Fruit fly (Drosophila melanogaster) whole organism, embryonic: ENCODE data around the gene HemK2.

Experiments used
- CG1024 ChIP-seq: fragments of 200-800 bp; sonication (Bioruptor generic); IDR thresholded peaks from 2 replicates; pipeline ENCODE4 v1.3.6; 2022; ENCODE audit warnings: missing biosample characterization, missing genetic modification characterization
- CG11093 ChIP-seq: fragments of 200-800 bp; sonication (Bioruptor generic); IDR thresholded peaks from 3 replicates; pipeline ENCODE4 v1.3.6; 2022; ENCODE audit warnings: missing biosample characterization, missing genetic modification characterization
- CG12219 ChIP-seq: fragments of 200-800 bp; sonication (Bioruptor generic); optimal IDR thresholded peaks from 3 replicates; lab custom pipeline; 2018; ENCODE audit warnings: missing biosample characterization, mild to moderate bottlenecking, missing genetic modification characterization
- CG12744 ChIP-seq: fragments of 200-800 bp; sonication (Bioruptor generic); optimal IDR thresholded peaks from 2 replicates; lab custom pipeline; 2016; ENCODE audit warnings: missing biosample characterization, missing genetic modification characterization
- CG13123 ChIP-seq: fragments of 200-800 bp; sonication (Bioruptor generic); optimal IDR thresholded peaks from 2 replicates; lab custom pipeline; 2016; ENCODE audit warnings: missing biosample characterization, missing genetic modification characterization
- CG15011 ChIP-seq: fragments of 200-800 bp; sonication (Bioruptor generic); optimal IDR thresholded peaks from 3 replicates; lab custom pipeline; 2018; ENCODE audit warnings: missing biosample characterization, mild to moderate bottlenecking, missing genetic modification characterization
- CG15073 ChIP-seq: fragments of 200-800 bp; sonication (Bioruptor generic); optimal IDR thresholded peaks from 2 replicates; lab custom pipeline; 2016; ENCODE audit warnings: missing biosample characterization, missing genetic modification characterization
- CG17361 ChIP-seq: fragments of 200-800 bp; sonication (Bioruptor generic); IDR thresholded peaks from 3 replicates; pipeline ENCODE4 v1.3.6; 2022; ENCODE audit warnings: missing biosample characterization, missing genetic modification characterization
- CG17612 ChIP-seq: fragments of 200-800 bp; sonication (Bioruptor generic); IDR thresholded peaks from 2 replicates; pipeline ENCODE4 v1.3.6; 2022; ENCODE audit warnings: missing biosample characterization, missing genetic modification characterization
- CG17829 ChIP-seq: fragments of 200-800 bp; optimal IDR thresholded peaks from 2 replicates; lab custom pipeline; 2019; ENCODE audit warnings: missing biosample characterization, mild to moderate bottlenecking, missing genetic modification characterization, moderate library complexity
- CG1792 ChIP-seq: fragments of 200-800 bp; sonication (Bioruptor generic); optimal IDR thresholded peaks from 2 replicates; lab custom pipeline; 2016; ENCODE audit warnings: missing biosample characterization, missing genetic modification characterization
- CG2712 ChIP-seq: fragments of 200-800 bp; optimal IDR thresholded peaks from 3 replicates; lab custom pipeline; 2019; ENCODE audit warnings: missing biosample characterization, mild to moderate bottlenecking, missing genetic modification characterization, moderate library complexity
- CG31365 ChIP-seq: fragments of 200-800 bp; sonication (Bioruptor generic); optimal IDR thresholded peaks from 2 replicates; lab custom pipeline; 2018; ENCODE audit warnings: missing biosample characterization, mild to moderate bottlenecking, missing genetic modification characterization
- CG3407 ChIP-seq: fragments of 200-800 bp; sonication (Bioruptor generic); optimal IDR thresholded peaks from 2 replicates; lab custom pipeline; 2018; ENCODE audit warnings: missing biosample characterization, mild to moderate bottlenecking, missing genetic modification characterization
- CG34224 ChIP-seq: fragments of 200-800 bp; sonication (Bioruptor generic); IDR thresholded peaks from 3 replicates; pipeline ENCODE4 v1.3.6; 2022; ENCODE audit warnings: missing biosample characterization, missing genetic modification characterization; ENCODE audit not compliant: partially characterized antibody
- CG3847 ChIP-seq: fragments of 200-800 bp; sonication (Bioruptor generic); IDR thresholded peaks from 2 replicates; pipeline ENCODE4 v1.3.6; 2022; ENCODE audit warnings: missing biosample characterization, missing genetic modification characterization
- CG3995 ChIP-seq: fragments of 200-800 bp; sonication (Bioruptor generic); optimal IDR thresholded peaks from 3 replicates; lab custom pipeline; 2016; ENCODE audit warnings: missing biosample characterization, missing genetic modification characterization
- CG42726 ChIP-seq: fragments of 200-800 bp; sonication (Bioruptor generic); IDR thresholded peaks from 2 replicates; pipeline ENCODE4 v1.3.6; 2022; ENCODE audit warnings: missing biosample characterization, missing genetic modification characterization; ENCODE audit not compliant: partially characterized antibody
- CG4424 ChIP-seq: fragments of 200-800 bp; sonication (Bioruptor generic); optimal IDR thresholded peaks from 3 replicates; lab custom pipeline; 2016; ENCODE audit warnings: missing biosample characterization, missing genetic modification characterization
- CG5180 ChIP-seq: fragments of 200-800 bp; sonication (Bioruptor generic); optimal IDR thresholded peaks from 3 replicates; lab custom pipeline; 2017; ENCODE audit warnings: missing biosample characterization, missing genetic modification characterization, mild to moderate bottlenecking, moderate library complexity, missing genetic modification reagents
- CG9437 ChIP-seq: fragments of 200-800 bp; sonication (Bioruptor generic); optimal IDR thresholded peaks from 2 replicates; lab custom pipeline; 2018; ENCODE audit warnings: missing biosample characterization, mild to moderate bottlenecking, missing genetic modification characterization
- E2f1 ChIP-seq: fragments of 200-800 bp; sonication (Bioruptor generic); IDR thresholded peaks from 2 replicates; pipeline ENCODE4 v1.3.6; 2022; ENCODE audit warnings: missing biosample characterization, missing genetic modification characterization
- ERR ChIP-seq: fragments of 200-800 bp; sonication (Bioruptor generic); optimal IDR thresholded peaks from 2 replicates; lab custom pipeline; 2016; ENCODE audit warnings: missing biosample characterization, missing genetic modification characterization
- HHEX ChIP-seq: fragments of 200-800 bp; sonication (Bioruptor generic); optimal IDR thresholded peaks from 3 replicates; lab custom pipeline; 2017; ENCODE audit warnings: missing biosample characterization, mild to moderate bottlenecking, missing genetic modification characterization, missing genetic modification reagents
- Jarid2 ChIP-seq: fragments of 200-800 bp; sonication (Bioruptor generic); optimal IDR thresholded peaks from 3 replicates; lab custom pipeline; 2017; ENCODE audit warnings: mild to moderate bottlenecking, missing biosample characterization, missing genetic modification reagents, missing genetic modification characterization
- Pdp1 ChIP-seq, 2 experiments: fragments of 200-800 bp; sonication (Bioruptor generic); optimal IDR thresholded peaks; 3 replicates each; lab custom pipeline; 2016; ENCODE audit warnings: missing biosample characterization in 2 of 2, missing genetic modification characterization in 2 of 2, mild to moderate bottlenecking in 1 of 2, moderate library complexity in 1 of 2
- Scr ChIP-seq: fragments of 200-800 bp; sonication (Bioruptor generic); IDR thresholded peaks from 2 replicates; pipeline ENCODE4 v1.3.6; 2022; ENCODE audit warnings: missing biosample characterization, missing genetic modification characterization; ENCODE audit not compliant: partially characterized antibody
- Spps ChIP-seq: fragments of 200-800 bp; sonication (Bioruptor generic); optimal IDR thresholded peaks from 2 replicates; lab custom pipeline; 2018; ENCODE audit warnings: missing biosample characterization, mild to moderate bottlenecking, missing genetic modification characterization
- YL-1 ChIP-seq: fragments of 200-800 bp; sonication (Bioruptor generic); optimal IDR thresholded peaks from 3 replicates; lab custom pipeline; 2017; ENCODE audit warnings: missing biosample characterization, mild to moderate bottlenecking, missing genetic modification characterization
- bbx ChIP-seq: fragments of 200-800 bp; sonication (Bioruptor generic); IDR thresholded peaks from 2 replicates; pipeline ENCODE4 v1.3.6; 2022; ENCODE audit warnings: missing biosample characterization, missing genetic modification characterization; ENCODE audit not compliant: partially characterized antibody
- btn ChIP-seq: fragments of 200-800 bp; sonication (Bioruptor generic); optimal IDR thresholded peaks from 2 replicates; lab custom pipeline; 2016; ENCODE audit warnings: missing biosample characterization, missing genetic modification characterization
- chn ChIP-seq: fragments of 200-800 bp; sonication (Bioruptor generic); optimal IDR thresholded peaks from 2 replicates; lab custom pipeline; 2016; ENCODE audit warnings: missing biosample characterization, missing genetic modification characterization
- dpn ChIP-seq, 2 experiments: fragments of 200-800 bp; sonication (Bioruptor generic); optimal IDR thresholded peaks; 3 replicates each; lab custom pipeline; 2016; ENCODE audit warnings: missing biosample characterization in 2 of 2, missing genetic modification characterization in 2 of 2
- fru ChIP-seq: fragments of >200 bp; optimal IDR thresholded peaks from 2 replicates; lab custom pipeline; 2017
- grn ChIP-seq: fragments of 200-800 bp; sonication (Bioruptor generic); optimal IDR thresholded peaks from 3 replicates; lab custom pipeline; 2017; ENCODE audit warnings: missing biosample characterization, missing genetic modification characterization
- gsb-n ChIP-seq: fragments of 200-800 bp; sonication (Bioruptor generic); optimal IDR thresholded peaks from 3 replicates; lab custom pipeline; 2018; ENCODE audit warnings: missing biosample characterization, mild to moderate bottlenecking, missing genetic modification characterization
- jing ChIP-seq: fragments of 200-800 bp; sonication (Bioruptor generic); optimal IDR thresholded peaks from 2 replicates; lab custom pipeline; 2018; ENCODE audit warnings: missing biosample characterization, mild to moderate bottlenecking, missing genetic modification characterization
- nerfin-1 ChIP-seq: fragments of 200-800 bp; sonication (Bioruptor generic); optimal IDR thresholded peaks from 3 replicates; lab custom pipeline; 2019; ENCODE audit warnings: missing biosample characterization, mild to moderate bottlenecking, missing genetic modification characterization, moderate library complexity
- odd ChIP-seq: fragments of 200-800 bp; sonication (Bioruptor generic); optimal IDR thresholded peaks from 2 replicates; lab custom pipeline; 2017; ENCODE audit warnings: missing biosample characterization, mild to moderate bottlenecking, missing genetic modification characterization
- pan ChIP-seq, 4 experiments: fragments of >200 bp in 3 of 4; fragments of 200-800 bp in 1 of 4; sonication (Bioruptor generic) in 1 of 4; optimal IDR thresholded peaks in 3 of 4; IDR thresholded peaks in 1 of 4; 2 replicates each; pipeline versions ENCODE4 v1.3.6 to Lab custom; 2017 to 2022; ENCODE audit warnings: missing biosample characterization in 2 of 4, missing genetic modification characterization in 2 of 4, mixed read lengths in 1 of 4
- pfk ChIP-seq: fragments of 200-800 bp; sonication (Bioruptor generic); optimal IDR thresholded peaks from 2 replicates; lab custom pipeline; 2018; ENCODE audit warnings: missing biosample characterization, mild to moderate bottlenecking, missing genetic modification characterization, moderate library complexity
- phol ChIP-seq: fragments of 200-800 bp; sonication (Bioruptor generic); optimal IDR thresholded peaks from 3 replicates; lab custom pipeline; 2018; ENCODE audit warnings: missing biosample characterization, mild to moderate bottlenecking, missing genetic modification characterization, moderate library complexity
- pzg ChIP-seq: fragments of 200-800 bp; sonication (Bioruptor generic); optimal IDR thresholded peaks from 3 replicates; lab custom pipeline; 2018; ENCODE audit warnings: missing biosample characterization, mild to moderate bottlenecking, missing genetic modification characterization, moderate library complexity
- rib ChIP-seq: fragments of 200-800 bp; sonication (Bioruptor generic); IDR thresholded peaks from 2 replicates; pipeline ENCODE4 v1.3.6; 2022; ENCODE audit warnings: missing biosample characterization, missing genetic modification characterization
- row ChIP-seq: fragments of 200-800 bp; sonication (Bioruptor generic); IDR thresholded peaks from 3 replicates; pipeline ENCODE4 v1.3.6; 2022; ENCODE audit warnings: missing biosample characterization, missing genetic modification characterization
- stc ChIP-seq: fragments of 200-800 bp; sonication (Bioruptor generic); IDR thresholded peaks from 2 replicates; pipeline ENCODE4 v1.3.6; 2022; ENCODE audit warnings: missing biosample characterization, missing genetic modification characterization
- stwl ChIP-seq: fragments of 200-800 bp; sonication (Bioruptor generic); optimal IDR thresholded peaks from 3 replicates; lab custom pipeline; 2018; ENCODE audit warnings: missing biosample characterization, mild to moderate bottlenecking, missing genetic modification characterization, moderate library complexity
- trem ChIP-seq: fragments of 200-800 bp; optimal IDR thresholded peaks from 3 replicates; lab custom pipeline; 2019; ENCODE audit warnings: missing biosample characterization, mild to moderate bottlenecking, missing genetic modification characterization, moderate library complexity
- ttk ChIP-seq: fragments of 200-800 bp; sonication (Bioruptor generic); IDR thresholded peaks from 2 replicates; pipeline ENCODE4 v2.1.2; 2022; ENCODE audit warnings: missing biosample characterization, missing genetic modification characterization
- vnd ChIP-seq: fragments of 200-800 bp; sonication (Bioruptor generic); IDR thresholded peaks from 3 replicates; pipeline ENCODE4 v1.3.6; 2022; ENCODE audit warnings: missing biosample characterization, missing genetic modification characterization; ENCODE audit not compliant: partially characterized antibody
- wek ChIP-seq: fragments of 200-800 bp; sonication (Bioruptor generic); optimal IDR thresholded peaks from 3 replicates; lab custom pipeline; 2018; ENCODE audit warnings: missing biosample characterization, mild to moderate bottlenecking, missing genetic modification characterization, moderate library complexity

HemK2 gene

DNA sequence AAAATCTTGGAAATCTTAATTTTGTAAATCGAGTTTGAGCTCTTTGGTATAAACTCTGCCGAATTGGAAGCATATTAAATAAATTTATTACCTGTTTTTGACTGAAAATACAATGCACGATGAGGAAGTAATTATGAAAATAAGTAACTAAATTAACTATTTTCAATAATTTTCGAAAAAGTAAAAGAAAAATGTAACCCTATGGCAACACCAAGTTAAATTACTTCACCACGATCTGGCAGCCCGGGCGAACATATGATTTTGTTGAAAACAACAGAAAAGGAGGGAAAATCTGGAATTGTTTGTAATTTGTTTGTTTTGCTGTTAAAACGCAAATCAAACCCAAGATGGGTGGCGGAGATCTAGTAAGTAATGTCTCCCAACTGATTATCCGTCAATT, 14.6 kb downstream of the HemK2 start, which contains the start of the genes CG9961 and Cwc25 (continued):
- TF ChIP-seq CG1024 (GFP tag; lab: Robert Waterston, UW) (no peak), YL-1 (GFP tag; lab: Kevin White, UChicago) (peak; percentile 16), CG17612 (GFP tag; lab: Robert Waterston, UW) (no peak), HHEX (GFP tag; lab: Kevin White, UChicago) (no peak), odd (GFP tag; lab: Kevin White, UChicago) (no peak), btn (no peak), fru (lab: Kevin White, UChicago) (no peak), CG12744 (GFP tag; lab: Kevin White, UChicago) (no peak), stc (no peak), CG11093 (GFP tag; lab: Robert Waterston, UW) (no peak), CG3407 (GFP tag; lab: Kevin White, UChicago) (no peak), gsb-n (tag; lab: Kevin White, UChicago) (no peak), CG17829 (tag; lab: Kevin White, UChicago) (peak; percentile 9), trem (peak; percentile 43), vnd (GFP tag; lab: Robert Waterston, UW) (no peak), chn (GFP tag; lab: Kevin White, UChicago) (no peak), CG9437 (GFP tag; lab: Kevin White, UChicago) (peak; percentile 81), CG34224 (GFP tag; lab: Robert Waterston, UW) (peak; percentile 26; the same call in 1 of the 3 replicates), phol (tag; lab: Kevin White, UChicago) (peak; percentile 25), CG13123 (GFP tag; lab: Kevin White, UChicago) (no peak), CG4424 (GFP tag; lab: Kevin White, UChicago) (no peak), nerfin-1 (peak; percentile 29), E2f1 (GFP tag; lab: Robert Waterston, UW) (peak; percentile 24; the same call in 1 of the 2 replicates), CG1792 (GFP tag; lab: Kevin White, UChicago) (no peak), ERR (no peak), pfk (GFP tag; lab: Kevin White, UChicago) (no peak), rib (no peak), stwl (tag; lab: Kevin White, UChicago) (peak; percentile 34), jing (GFP tag; lab: Kevin White, UChicago) (no peak), CG3995 (GFP tag; lab: Kevin White, UChicago) (peak; percentile 14), row (GFP tag; lab: Robert Waterston, UW) (0 out of 3 replicates have a peak, but pooled peaks have one; percentile 24), pan (optimal IDR thresholded peaks at IDR 0.05; lab: Kevin White, UChicago) (no peak), pan (GFP tag; optimal IDR thresholded peaks at IDR 0.05 in 1 of 2, IDR thresholded peaks at IDR 0.05 in 1 of 2) (no peak), CG17361 (GFP tag; lab: Robert Waterston, UW) (0 out of 3 replicates have a peak, but pooled peaks have one; percentile 24), CG15073 (GFP tag; lab: Kevin White, UChicago) (no peak), CG31365 (tag; lab: Kevin White, UChicago) (no peak), CG3847 (0 out of 2 replicates have a peak, but pooled peaks have one; percentile 33), pzg (peak; percentile 44), Jarid2 (no peak)

DNA sequence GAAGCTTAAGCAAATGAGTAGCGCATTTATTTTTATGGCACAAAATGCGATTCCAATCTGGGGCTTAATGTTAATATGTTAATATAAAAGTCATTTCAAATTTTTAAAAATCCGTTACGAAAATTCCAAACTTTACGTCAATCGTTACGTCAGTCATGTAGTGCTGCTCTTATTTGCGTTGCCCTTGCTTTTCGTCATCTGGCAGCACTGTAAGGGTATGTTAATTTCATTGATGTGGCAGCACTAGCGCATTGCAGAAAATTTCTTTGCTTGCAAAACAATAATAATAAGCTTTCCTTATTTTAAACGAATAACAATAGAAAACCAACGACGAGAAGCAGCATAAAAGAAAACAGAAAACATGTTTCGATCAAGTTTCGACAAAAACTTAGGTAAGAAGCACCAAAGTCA, 19.7 kb downstream of the HemK2 start, which contains the start of gene Hrs:
TSS of gene Hrs (plus strand) at position 167 of the 411 bp plus-strand sequence.
- 0 out of 2 replicates have a peak, but pooled peaks have one; percentile 32 for TF ChIP-seq CG42726
- peak; percentile 60; the same call in 1 of the 2 replicates for TF ChIP-seq bbx (GFP tag; lab: Robert Waterston, UW)
- TF ChIP-seq dpn (GFP tag; optimal IDR thresholded peaks at IDR 0.05; lab: Kevin White, UChicago): peak in 1 of 2 experiments; percentile 1
- TF ChIP-seq CG5180: no peak
- TF ChIP-seq Scr (GFP tag; lab: Robert Waterston, UW): peak; percentile 23; the same call in 1 of the 2 replicates
- peak; percentile 34 for TF ChIP-seq CG2712
- no peak for TF ChIP-seq Spps (tag; lab: Kevin White, UChicago)
- TF ChIP-seq Pdp1 (GFP tag; optimal IDR thresholded peaks at IDR 0.05; lab: Kevin White, UChicago): peak in 1 of 2 experiments; percentile 91
- TF ChIP-seq ttk (GFP tag; lab: Robert Waterston, UW): no peak
- TF ChIP-seq pzg: peak; percentile 97
- no peak for TF ChIP-seq CG15011 (GFP tag; lab: Kevin White, UChicago)
- no peak for TF ChIP-seq grn (GFP tag; lab: Kevin White, UChicago)
- no peak for TF ChIP-seq wek (GFP tag; lab: Kevin White, UChicago)
- TF ChIP-seq CG12219: no peak
